Fruit fly (Drosophila melanogaster): Measurements from ENCODE around the gene CG34426.

Gene CG34426

DNA sequence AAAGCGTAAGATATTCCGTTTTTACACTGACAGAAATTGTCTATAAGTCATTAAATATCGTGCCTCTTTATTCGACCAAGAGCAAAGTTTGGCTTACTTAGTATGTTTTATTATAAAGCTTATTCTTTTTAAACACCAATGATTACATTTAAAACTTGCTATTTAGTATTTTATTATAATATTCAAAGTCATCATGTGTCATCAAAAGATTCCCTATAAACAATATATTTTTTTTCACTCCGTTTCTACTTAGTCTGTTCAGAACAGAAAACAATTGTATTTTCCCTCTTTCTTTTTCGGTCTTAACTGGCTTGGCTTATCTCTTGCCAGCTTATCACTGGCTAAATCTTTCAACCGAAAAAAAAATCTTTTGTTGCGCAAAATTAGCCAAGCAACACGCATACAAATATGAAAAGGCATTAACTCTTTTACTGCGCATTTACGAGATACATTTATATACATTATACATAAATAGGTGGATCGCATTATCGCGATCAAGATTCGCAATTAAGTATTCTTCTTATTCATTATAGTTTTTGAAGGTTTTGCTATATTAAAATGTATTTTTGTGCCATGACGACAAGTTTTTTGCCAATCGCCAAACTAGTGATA is 24.8 kb upstream of the CG34426 start:
- TF ChIP-seq psq (optimal IDR thresholded peaks at IDR 0.05) (no peak), CG8478 (optimal IDR thresholded peaks at IDR 0.05) (no peak), EcR (GFP tag; optimal IDR thresholded peaks at IDR 0.05) (no peak), Dll (optimal IDR thresholded peaks at IDR 0.05) (no peak), pan (optimal IDR thresholded peaks at IDR 0.05) (no peak), usp (GFP tag; optimal IDR thresholded peaks at IDR 0.05) (no peak)

DNA sequence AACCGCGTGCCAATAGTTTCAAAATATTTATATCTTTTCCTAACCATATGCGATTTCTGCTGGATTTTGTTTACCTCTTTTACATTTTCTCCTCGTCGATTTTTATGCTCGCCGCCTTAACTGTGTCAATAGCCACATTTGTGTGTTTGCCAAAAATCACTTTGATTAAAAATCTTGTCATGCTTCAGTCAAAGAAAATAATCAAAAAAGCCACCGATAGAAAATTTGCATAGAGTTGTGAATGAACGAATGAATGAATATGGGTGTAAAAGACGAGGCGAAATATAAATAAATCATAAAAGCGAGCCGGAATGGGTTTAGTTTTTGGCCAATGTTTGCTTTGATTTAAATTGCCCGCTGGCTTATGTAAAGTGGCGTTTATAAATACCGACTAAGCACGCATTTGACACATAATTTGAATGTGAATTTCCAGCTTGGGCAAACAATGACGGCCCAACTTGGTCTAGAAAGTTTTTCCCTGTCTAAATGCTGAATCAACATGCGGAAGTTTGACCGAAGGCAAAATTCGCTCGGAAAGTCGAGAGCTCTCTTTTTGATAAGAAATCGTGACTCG is 21.5 kb upstream of the CG34426 start:
- no peak for TF ChIP-seq CG8478 (optimal IDR thresholded peaks at IDR 0.05)
- no peak for TF ChIP-seq EcR (GFP tag; optimal IDR thresholded peaks at IDR 0.05)
- TF ChIP-seq usp (GFP tag; optimal IDR thresholded peaks at IDR 0.05), result no peak
- TF ChIP-seq pan (optimal IDR thresholded peaks at IDR 0.05), result no peak
- no peak for TF ChIP-seq psq (optimal IDR thresholded peaks at IDR 0.05)
- no peak for TF ChIP-seq Dll (optimal IDR thresholded peaks at IDR 0.05)

DNA sequence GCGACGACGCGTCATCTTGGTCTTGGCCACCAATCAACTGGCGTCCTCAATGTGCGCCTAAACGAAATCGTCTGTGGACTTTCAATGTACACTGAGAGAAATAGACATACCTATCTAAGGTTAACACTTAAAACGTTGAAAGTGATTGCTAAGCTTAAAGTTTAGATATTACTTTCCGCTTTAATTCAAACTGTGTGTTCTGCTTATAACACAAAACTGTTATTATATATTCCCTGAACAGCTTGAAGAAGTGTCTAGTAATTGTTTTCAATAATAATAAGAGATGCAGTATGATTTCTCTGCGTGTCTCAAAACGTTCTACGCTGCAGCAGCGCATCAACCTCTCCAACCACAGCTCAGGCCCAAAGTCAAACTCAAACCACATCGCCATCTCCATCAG is 20.3 kb upstream of the CG34426 start:
- TF ChIP-seq CG8478 (optimal IDR thresholded peaks at IDR 0.05), result no peak
- TF ChIP-seq psq (optimal IDR thresholded peaks at IDR 0.05), result no peak
- no peak for TF ChIP-seq usp (GFP tag; optimal IDR thresholded peaks at IDR 0.05)
- no peak for TF ChIP-seq Dll (optimal IDR thresholded peaks at IDR 0.05)

DNA sequence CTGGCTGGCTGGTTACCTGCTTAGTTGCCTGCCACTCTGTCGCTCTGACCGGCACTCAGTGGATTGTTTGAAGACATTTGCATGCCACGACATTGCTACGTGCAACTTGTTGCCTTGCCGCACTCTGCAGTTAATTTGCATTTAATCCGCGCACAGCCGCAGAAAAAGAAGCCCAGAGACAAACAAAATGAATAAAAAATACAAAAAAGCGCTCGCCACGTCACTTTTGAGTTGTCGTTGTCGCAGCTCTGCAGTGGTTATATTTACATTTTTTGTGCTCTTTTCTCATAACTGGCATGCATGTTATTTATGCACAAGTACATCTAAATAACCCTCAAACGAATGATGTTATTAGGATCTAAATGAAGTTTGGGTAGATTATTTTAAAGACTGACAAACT is 19.0 kb upstream of the CG34426 start:
- TF ChIP-seq CG8478 (optimal IDR thresholded peaks at IDR 0.05), result no peak
- TF ChIP-seq usp (GFP tag; optimal IDR thresholded peaks at IDR 0.05), result no peak
- TF ChIP-seq psq (optimal IDR thresholded peaks at IDR 0.05), result no peak
- no peak for TF ChIP-seq EcR (GFP tag; optimal IDR thresholded peaks at IDR 0.05)

DNA sequence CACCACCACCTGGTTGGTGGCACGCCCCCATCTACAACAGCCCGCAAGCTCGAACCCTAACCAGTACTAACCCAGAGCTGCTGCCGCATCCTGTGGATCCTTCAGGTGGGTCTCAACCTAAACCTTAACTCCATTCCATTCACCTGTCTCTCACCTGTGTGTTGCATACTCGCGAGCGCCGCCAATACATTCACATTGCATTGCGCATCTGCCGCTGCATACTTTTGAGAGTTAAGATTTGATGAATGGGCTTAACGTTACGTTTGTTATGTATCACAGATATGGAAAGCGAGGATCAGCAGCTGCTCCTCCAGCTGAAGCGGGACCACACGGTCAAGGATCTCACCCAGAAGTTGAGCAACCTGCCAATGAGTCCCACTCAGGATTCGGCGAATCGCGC is 15.0 kb upstream of the CG34426 start:
- TF ChIP-seq psq (optimal IDR thresholded peaks at IDR 0.05), result no peak
- TF ChIP-seq Dll (optimal IDR thresholded peaks at IDR 0.05), result no peak
- no peak for TF ChIP-seq usp (GFP tag; optimal IDR thresholded peaks at IDR 0.05)
- no peak for TF ChIP-seq EcR (GFP tag; optimal IDR thresholded peaks at IDR 0.05)
- TF ChIP-seq CG8478 (optimal IDR thresholded peaks at IDR 0.05), result no peak
- no peak for TF ChIP-seq pan (optimal IDR thresholded peaks at IDR 0.05)

DNA sequence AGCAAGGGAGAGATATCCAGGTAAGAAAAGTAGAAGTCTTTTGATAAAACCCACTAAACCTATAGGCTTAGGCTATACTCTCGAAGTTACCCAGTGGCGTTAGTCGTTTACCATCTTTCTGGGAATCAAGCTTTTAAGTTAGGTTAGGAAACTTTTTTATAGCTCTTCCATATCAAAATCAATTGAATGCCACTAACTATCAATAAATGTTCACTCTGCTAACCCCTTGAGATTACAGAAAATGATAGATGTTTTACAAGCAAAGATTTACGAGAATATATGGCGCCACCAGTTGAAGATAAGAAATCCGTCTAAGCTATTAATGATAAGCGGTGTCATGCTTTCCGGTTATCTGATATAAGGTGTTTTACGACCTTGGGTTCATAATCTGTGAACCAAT is 14.6 kb upstream of the CG34426 start:
- TF ChIP-seq pan (optimal IDR thresholded peaks at IDR 0.05), result no peak
- TF ChIP-seq CG8478 (optimal IDR thresholded peaks at IDR 0.05), result no peak
- no peak for TF ChIP-seq Dll (optimal IDR thresholded peaks at IDR 0.05)
- no peak for TF ChIP-seq psq (optimal IDR thresholded peaks at IDR 0.05)
- no peak for TF ChIP-seq EcR (GFP tag; optimal IDR thresholded peaks at IDR 0.05)
- TF ChIP-seq usp (GFP tag; optimal IDR thresholded peaks at IDR 0.05), result no peak

DNA sequence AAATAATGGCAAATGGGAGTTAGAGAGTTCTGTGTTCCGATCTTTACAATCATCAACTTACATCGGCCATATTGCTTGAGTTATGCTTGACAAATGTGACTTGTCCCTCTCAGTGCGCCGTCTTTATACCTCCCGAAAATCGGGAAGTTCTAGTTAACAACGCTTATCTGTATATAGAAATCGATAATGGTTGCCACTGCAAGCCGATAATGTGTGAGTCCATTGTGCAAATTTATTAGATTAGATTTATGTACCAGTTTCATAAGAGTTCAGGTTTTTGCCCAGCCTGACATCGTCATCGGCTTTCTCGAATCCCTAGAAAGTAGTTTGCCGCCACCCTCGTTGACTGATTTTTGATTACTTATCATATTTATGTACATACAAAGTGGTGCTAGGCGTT is 13.8 kb upstream of the CG34426 start, which contains the start of gene Acbp5:
Gene Acbp5, minus strand, starts transcription at position 101 of the 400 bp plus-strand sequence.
- TF ChIP-seq psq (optimal IDR thresholded peaks at IDR 0.05) (no peak), Dll (optimal IDR thresholded peaks at IDR 0.05) (no peak), usp (GFP tag; optimal IDR thresholded peaks at IDR 0.05) (no peak), CG8478 (optimal IDR thresholded peaks at IDR 0.05) (no peak), pan (optimal IDR thresholded peaks at IDR 0.05) (no peak), EcR (GFP tag; optimal IDR thresholded peaks at IDR 0.05) (no peak)

DNA sequence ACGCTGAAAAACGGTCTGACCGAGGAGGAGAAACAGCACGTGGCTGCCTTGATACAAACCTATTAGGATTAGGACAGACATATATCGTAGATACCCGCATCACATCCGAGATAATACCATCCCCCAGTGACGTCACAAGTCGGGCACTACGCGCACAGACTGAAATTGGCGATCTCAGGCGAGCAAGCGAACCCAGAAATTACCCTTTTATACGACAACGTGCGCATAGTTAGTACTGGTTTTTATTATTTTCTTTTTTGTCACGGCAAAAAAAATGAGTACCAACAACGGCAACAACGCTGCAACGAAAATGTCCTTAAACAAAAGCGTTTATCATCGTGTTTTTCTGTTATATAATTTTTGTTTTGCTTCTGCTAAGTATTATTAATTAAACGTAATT is 4.1 kb upstream of the CG34426 start:
- TF ChIP-seq EcR (GFP tag; optimal IDR thresholded peaks at IDR 0.05) (no peak), psq (optimal IDR thresholded peaks at IDR 0.05) (no peak), usp (GFP tag; optimal IDR thresholded peaks at IDR 0.05) (no peak), pan (optimal IDR thresholded peaks at IDR 0.05) (no peak), Dll (optimal IDR thresholded peaks at IDR 0.05) (no peak), CG8478 (optimal IDR thresholded peaks at IDR 0.05) (no peak)

DNA sequence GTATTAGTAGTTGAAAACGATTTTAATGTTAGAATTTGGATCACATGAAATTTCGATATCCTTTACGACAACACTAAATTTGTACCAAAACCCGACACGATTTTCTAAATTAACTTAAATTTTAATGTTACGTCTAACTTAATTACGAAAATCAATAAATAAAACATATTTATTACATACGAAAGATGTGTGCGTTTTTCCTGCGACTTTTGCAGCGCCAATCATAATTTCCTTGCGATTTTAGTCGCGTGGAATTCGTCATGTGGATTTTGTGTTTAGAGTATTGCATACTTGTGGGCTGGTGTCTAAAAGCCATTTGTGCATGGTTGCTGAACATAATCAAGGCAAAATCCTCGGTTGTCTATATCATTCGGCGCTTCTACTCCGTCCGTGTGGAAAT is 3.7 kb upstream of the CG34426 start:
- no peak for TF ChIP-seq pan (optimal IDR thresholded peaks at IDR 0.05)
- no peak for TF ChIP-seq usp (GFP tag; optimal IDR thresholded peaks at IDR 0.05)

DNA sequence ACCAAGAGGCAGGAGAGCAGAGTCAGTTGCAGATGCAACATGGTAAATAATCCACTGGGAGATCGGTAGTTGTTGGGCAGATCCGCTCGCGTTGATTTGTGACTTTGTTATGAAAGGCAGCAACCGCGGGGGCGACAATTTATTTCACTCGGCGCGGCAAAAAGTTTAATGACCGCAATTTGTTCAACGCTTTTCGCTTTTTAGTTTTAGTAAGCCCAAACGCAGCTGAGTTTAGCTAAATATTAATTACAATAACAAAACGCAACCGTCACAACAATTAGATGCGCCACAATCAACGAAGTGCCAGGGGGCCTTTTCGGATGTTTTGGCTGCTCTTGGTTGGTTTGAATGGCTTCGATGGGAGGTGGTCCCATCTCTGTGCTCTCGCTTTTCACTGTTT is 1.8 kb upstream of the CG34426 start, which contains the start of gene CG13310:
Gene CG13310, minus strand, starts transcription at position 101 of the 400 bp plus-strand sequence.
- TF ChIP-seq psq (optimal IDR thresholded peaks at IDR 0.05) (no peak), usp (GFP tag; optimal IDR thresholded peaks at IDR 0.05) (no peak), CG8478 (optimal IDR thresholded peaks at IDR 0.05) (no peak), Dll (optimal IDR thresholded peaks at IDR 0.05) (no peak), EcR (GFP tag; optimal IDR thresholded peaks at IDR 0.05) (no peak), pan (optimal IDR thresholded peaks at IDR 0.05) (no peak)

DNA sequence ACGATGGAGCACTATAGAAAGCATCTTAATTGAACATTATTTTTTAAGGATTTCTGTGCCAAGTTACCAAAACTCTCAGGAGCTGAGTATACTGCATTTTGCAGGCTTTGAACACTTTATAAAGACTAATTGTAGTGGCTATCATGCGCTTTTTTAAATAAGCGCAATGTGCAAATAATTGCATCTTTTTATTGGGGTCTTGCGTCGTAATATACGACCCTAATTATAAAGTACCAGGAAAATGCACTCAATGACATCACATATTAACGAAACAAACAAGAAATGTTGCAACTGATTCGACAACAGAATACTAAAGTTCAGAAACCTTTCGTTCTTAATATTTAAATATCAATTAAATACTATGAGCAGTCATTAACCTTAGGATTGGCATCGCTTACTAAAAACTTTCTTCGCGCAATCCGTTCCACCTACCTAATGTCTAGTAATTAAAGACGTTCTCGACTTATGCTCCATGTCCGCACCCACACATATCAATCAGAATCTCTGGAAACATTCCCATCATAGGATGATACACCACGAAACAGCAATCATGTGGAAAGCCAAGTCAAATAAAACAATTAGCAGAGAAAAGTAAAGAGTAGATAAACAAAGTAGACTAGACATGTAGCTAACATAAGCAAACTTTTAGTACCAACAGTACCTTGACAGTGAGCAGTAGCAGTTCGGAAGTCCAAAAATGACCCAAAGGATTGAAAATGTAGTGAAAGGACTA is 2.0 kb downstream of the CG34426 start, which contains the start of the genes CG32023 and CG34427:
Gene CG32023, minus strand, starts transcription at position 101 of the 733 bp plus-strand sequence.
Gene CG34427, plus strand, starts transcription at position 683 of the 733 bp plus-strand sequence.
- TF ChIP-seq pan (optimal IDR thresholded peaks at IDR 0.05), result no peak
- no peak for TF ChIP-seq Dll (optimal IDR thresholded peaks at IDR 0.05)
- TF ChIP-seq usp (GFP tag; optimal IDR thresholded peaks at IDR 0.05), result no peak
- no peak for TF ChIP-seq CG8478 (optimal IDR thresholded peaks at IDR 0.05)
- no peak for TF ChIP-seq EcR (GFP tag; optimal IDR thresholded peaks at IDR 0.05)
- no peak for TF ChIP-seq psq (optimal IDR thresholded peaks at IDR 0.05)

DNA sequence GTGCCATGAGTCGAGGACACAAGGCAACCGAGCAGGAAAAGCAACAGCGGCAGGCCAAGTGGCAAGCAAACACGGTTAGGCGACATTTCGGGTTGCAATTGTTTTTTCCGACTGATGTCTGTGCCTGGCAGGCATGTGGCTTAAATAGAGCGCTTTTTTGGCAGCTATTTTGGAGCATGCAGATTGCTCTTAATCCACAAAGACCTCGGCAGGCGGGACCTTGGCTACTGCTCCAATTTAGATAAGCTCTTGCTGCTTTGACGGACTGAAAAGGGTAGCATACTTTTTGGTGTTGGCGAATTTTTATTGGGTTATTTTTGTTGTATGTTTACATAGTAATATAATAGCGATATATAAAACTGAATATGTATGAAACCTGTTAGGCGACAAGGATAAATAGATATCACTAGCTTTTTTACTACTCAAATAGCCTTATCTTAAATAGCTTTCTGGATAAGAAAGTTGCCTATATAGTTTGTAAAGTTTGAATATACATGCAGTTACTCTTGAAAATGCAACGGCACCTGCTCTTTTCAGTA is 4.9 kb downstream of the CG34426 start, which contains the start of the genes CG13312 and CG32024:
Gene CG13312, minus strand, starts transcription at position 101 of the 539 bp plus-strand sequence.
Gene CG32024, plus strand, starts transcription at position 489 of the 539 bp plus-strand sequence.
- TF ChIP-seq pan (optimal IDR thresholded peaks at IDR 0.05) (no peak), Dll (optimal IDR thresholded peaks at IDR 0.05) (no peak), EcR (GFP tag; optimal IDR thresholded peaks at IDR 0.05) (no peak), CG8478 (optimal IDR thresholded peaks at IDR 0.05) (no peak), usp (GFP tag; optimal IDR thresholded peaks at IDR 0.05) (no peak), psq (optimal IDR thresholded peaks at IDR 0.05) (no peak)

Data from whole organism.